Fruit fly (Drosophila melanogaster) S2 (cell line): Measurements from ENCODE around the gene Arpc2.

Experiments
- CG8478 ChIP-seq: fragments of >200 bp; optimal IDR thresholded peaks from 2 replicates; lab custom pipeline; 2018
- CTCF ChIP-seq, 2 experiments: fragments of >200 bp; optimal IDR thresholded peaks; 2 replicates each; lab custom pipeline; 2018

- no peak for TF ChIP-seq CTCF (optimal IDR thresholded peaks at IDR 0.05; lab: Kevin White, UChicago)
- TF ChIP-seq CG8478 (lab: Kevin White, UChicago): no peak
These were observed 7.7 kb downstream of the Arpc2 start, which contains the start of gene CG15130 for dm6 chr2L:20424560-20424959.
